Worm (Caenorhabditis elegans) whole organism, L4/young adult: ENCODE data around the gene sre-48.

ENCODE experiments used
- W03F9.2 ChIP-seq: fragments of 150-350 bp; optimal IDR thresholded peaks from 2 replicates; lab custom pipeline; 2014; ENCODE audit warnings: missing biosample characterization, missing genetic modification characterization
- dao-5 ChIP-seq: sonication (generic microtip); optimal IDR thresholded peaks from 2 replicates; lab custom pipeline; 2016; ENCODE audit warnings: missing genotype, missing genetic modification characterization, moderate library complexity, missing compliant biosample characterization
- him-1 ChIP-seq: sonication (generic microtip); optimal IDR thresholded peaks from 2 replicates; lab custom pipeline; 2016; ENCODE audit warnings: missing genotype, missing genetic modification reagents, missing genetic modification characterization, missing compliant biosample characterization

Gene sre-48

ce11 chrII:13972199-13972598 is 7.5 kb downstream of the sre-48 start:
- TF ChIP-seq dao-5 (tag; lab: Kevin White, UChicago) (no peak), W03F9.2 (tag; lab: Kevin White, UChicago) (no peak), him-1 (tag; lab: Kevin White, UChicago) (no peak)

- TF ChIP-seq W03F9.2 (tag; lab: Kevin White, UChicago) (no peak), dao-5 (tag; lab: Kevin White, UChicago) (no peak), him-1 (tag; lab: Kevin White, UChicago) (no peak)
Measured at ce11 chrII:13968979-13969378, 10.7 kb downstream of the sre-48 start, which contains the start of gene sre-43. Gene sre-43 (minus strand): TSS chrII:13969079.

- no peak for TF ChIP-seq W03F9.2 (tag; lab: Kevin White, UChicago)
- no peak for TF ChIP-seq him-1 (tag; lab: Kevin White, UChicago)
- no peak for TF ChIP-seq dao-5 (tag; lab: Kevin White, UChicago)
Measured at ce11 chrII:13966242-13966641, 13.4 kb downstream of the sre-48 start, which contains the start of gene W07G1.7. Gene W07G1.7 (minus strand): TSS chrII:13966342.

- TF ChIP-seq W03F9.2 (tag; lab: Kevin White, UChicago), result no peak
Measured at ce11 chrII:13964325-13964724, 15.4 kb downstream of the sre-48 start.

DNA sequence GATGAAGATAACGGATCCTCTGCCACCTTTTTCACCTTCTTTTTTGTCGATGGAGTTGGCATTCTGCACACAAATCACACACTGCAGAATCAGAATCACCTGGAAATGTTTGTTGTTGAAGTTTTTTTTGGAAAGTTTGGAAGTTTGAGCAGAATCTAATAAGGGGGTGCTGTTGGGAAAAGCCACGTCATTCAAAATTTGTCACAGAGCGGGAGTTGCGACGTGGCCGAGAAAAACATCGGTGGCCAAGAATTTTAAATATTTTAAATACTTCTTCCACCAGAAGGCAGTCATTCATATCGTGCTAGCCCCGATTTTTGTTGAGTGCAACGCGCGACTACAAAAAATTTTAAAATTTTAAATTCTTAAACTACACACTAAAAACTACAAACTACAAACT is 17.4 kb downstream of the sre-48 start, which contains the start of gene rpi-1:
Gene rpi-1, minus strand, starts transcription at position 101 of the 400 bp plus-strand sequence.
- TF ChIP-seq W03F9.2 (tag; lab: Kevin White, UChicago) (no peak), him-1 (tag; lab: Kevin White, UChicago) (no peak), dao-5 (tag; lab: Kevin White, UChicago) (no peak)

DNA sequence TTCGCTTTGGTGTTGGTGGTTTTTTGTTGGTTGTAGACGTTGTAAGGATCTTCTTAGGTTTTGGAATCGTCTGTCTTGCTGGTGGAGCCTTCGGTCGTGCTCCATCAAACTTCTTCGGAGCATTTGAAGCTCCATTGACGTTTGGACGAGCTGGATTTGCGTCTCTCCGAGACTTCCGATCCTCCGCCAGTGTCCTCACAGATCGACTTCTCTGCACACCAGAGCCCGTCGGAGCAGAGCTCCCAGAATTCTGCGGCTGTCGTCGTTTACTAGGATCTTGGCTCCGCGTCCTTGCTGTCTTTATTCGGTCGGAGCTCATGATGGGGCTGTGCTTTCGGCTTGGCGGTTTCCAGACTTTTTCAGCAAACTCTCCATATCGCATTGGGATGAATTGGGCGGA is 18.1 kb downstream of the sre-48 start:
- TF ChIP-seq dao-5 (tag; lab: Kevin White, UChicago) (no peak), W03F9.2 (tag; lab: Kevin White, UChicago) (no peak), him-1 (tag; lab: Kevin White, UChicago) (no peak)

ce11 chrII:13958359-13958758 is 21.3 kb downstream of the sre-48 start:
- no peak for TF ChIP-seq him-1 (tag; lab: Kevin White, UChicago)
- no peak for TF ChIP-seq dao-5 (tag; lab: Kevin White, UChicago)
- no peak for TF ChIP-seq W03F9.2 (tag; lab: Kevin White, UChicago)

DNA sequence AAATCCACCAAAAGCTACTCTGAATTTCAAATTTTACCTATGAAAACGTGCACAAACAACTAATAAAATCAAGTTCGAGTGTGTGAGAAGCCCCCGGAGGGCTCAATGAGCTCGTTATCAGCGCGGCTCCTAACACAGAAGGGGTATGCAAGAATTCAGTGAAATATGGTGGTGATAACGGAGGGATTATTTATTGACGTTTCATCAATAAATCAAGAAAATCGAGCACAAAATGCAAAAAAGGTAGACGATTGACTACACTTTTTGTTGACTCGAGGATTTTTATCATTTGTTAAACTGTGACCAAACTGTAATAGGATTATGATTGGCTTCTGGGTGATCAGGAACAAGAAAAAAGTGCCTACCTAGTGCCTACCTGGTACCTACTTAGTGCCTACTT is 22.2 kb downstream of the sre-48 start, which contains the start of gene zip-3:
Gene zip-3, minus strand, starts transcription at position 21 of the 400 bp plus-strand sequence.
- TF ChIP-seq W03F9.2 (tag; lab: Kevin White, UChicago) (no peak), dao-5 (tag; lab: Kevin White, UChicago) (no peak), him-1 (tag; lab: Kevin White, UChicago) (no peak)

DNA sequence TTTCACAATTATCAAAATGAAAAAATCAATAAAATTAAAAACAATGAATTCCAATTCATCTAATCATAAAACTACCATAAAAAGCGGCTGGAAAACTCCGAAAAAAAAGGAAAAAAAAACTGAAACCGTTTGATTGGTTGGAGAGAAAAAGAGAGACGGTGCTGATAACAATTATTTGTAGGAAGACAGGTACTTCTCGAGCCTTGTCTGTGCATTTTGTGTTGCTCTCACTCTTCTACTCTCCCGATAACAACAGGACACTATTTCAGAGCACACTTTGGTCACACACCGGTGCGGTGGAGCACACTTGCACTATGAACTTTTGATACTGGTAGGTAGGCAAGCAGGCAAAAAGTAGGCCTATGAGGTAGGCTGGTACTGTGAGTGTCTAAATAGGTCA is 23.2 kb downstream of the sre-48 start:
- TF ChIP-seq W03F9.2 (tag; lab: Kevin White, UChicago), result no peak
- no peak for TF ChIP-seq him-1 (tag; lab: Kevin White, UChicago)
- no peak for TF ChIP-seq dao-5 (tag; lab: Kevin White, UChicago)

DNA sequence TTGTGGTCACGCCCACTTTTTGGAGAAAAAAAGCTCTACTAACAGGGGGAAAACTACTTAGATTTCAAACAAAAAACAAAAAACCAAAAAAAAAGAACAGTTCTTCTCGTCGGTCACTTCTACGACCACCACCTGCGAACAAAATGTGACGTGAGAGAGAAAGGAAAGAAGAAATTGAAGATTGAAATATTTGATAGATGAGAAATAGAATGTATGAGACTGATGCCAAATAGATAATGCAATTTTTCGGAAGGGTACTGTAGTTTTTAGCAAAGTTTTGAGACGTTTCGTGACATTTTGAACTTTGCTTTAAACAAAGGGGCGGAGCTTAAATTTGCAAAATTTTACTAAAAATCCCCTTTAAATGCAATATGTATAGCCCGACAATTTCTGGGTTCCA is 24.7 kb downstream of the sre-48 start:
- no peak for TF ChIP-seq him-1 (tag; lab: Kevin White, UChicago)
- TF ChIP-seq dao-5 (tag; lab: Kevin White, UChicago), result no peak

DNA sequence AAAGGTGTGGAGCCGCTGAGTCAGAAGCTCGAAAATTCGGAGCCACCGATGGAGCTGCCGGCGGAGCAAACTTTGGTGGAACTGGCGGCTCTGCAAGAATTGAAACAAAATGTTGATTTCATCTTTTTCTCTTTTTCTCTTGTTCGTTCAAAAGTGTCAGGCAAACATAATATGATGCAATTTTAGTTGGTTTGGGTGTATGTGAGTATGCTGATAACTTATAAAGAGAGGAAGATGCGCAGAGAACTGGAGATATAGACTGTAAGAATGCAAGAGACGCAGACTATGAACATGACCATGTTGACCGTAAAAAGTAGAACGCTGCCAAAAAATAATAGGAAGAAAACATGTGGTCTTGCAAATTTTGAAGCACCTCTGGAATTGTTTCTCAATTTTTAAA is 25.6 kb downstream of the sre-48 start:
- TF ChIP-seq W03F9.2 (tag; lab: Kevin White, UChicago) (no peak), dao-5 (tag; lab: Kevin White, UChicago) (no peak), him-1 (tag; lab: Kevin White, UChicago) (no peak)

ce11 chrII:13951986-13952385 is 27.7 kb downstream of the sre-48 start:
- TF ChIP-seq W03F9.2 (tag; lab: Kevin White, UChicago) (no peak), dao-5 (tag; lab: Kevin White, UChicago) (no peak), him-1 (tag; lab: Kevin White, UChicago) (no peak)

ce11 chrII:13949290-13949689 is 30.4 kb downstream of the sre-48 start, which contains the start of gene sre-44:
Gene sre-44 (plus strand): TSS chrII:13949590.
- TF ChIP-seq W03F9.2 (tag; lab: Kevin White, UChicago) (no peak), him-1 (tag; lab: Kevin White, UChicago) (no peak), dao-5 (tag; lab: Kevin White, UChicago) (no peak)

DNA sequence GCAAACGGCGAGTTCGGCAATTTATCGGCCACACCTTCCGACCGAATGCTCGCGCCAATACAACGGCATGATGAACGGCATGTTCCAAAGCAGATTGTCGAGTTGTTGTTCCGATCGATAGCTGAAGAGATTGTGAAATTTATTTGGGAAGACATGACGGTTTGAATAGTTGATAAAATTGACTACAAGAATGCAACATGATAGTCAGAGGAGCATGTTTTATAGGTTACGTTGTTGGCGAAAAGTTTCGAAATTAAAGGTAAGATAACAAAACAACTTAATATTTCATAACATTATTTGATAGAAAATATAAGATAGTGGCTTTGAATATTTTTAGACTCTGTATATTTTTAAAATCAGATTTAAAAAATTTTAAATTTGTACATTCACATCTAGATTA is 34.2 kb downstream of the sre-48 start:
- TF ChIP-seq him-1 (tag; lab: Kevin White, UChicago) (no peak), W03F9.2 (tag; lab: Kevin White, UChicago) (no peak), dao-5 (tag; lab: Kevin White, UChicago) (no peak)
